Worm (Caenorhabditis elegans) whole organism, early embryonic: ENCODE results near the gene C14E2.7.

Source experiments
- ama-1 ChIP-seq: fragments of 150-350 bp; optimal IDR thresholded peaks from 2 replicates; lab custom pipeline; 2014
- ets-7 ChIP-seq: sonication (generic microtip); optimal IDR thresholded peaks from 2 replicates; lab custom pipeline; 2016; ENCODE audit warnings: missing genotype, missing genetic modification characterization, missing compliant biosample characterization
- hmbx-1 ChIP-seq: sonication (generic microtip); optimal IDR thresholded peaks from 2 replicates; lab custom pipeline; 2016; ENCODE audit warnings: mild to moderate bottlenecking, missing genetic modification characterization, missing compliant biosample characterization
- pes-1 ChIP-seq: fragments of 200-800 bp; sonication (Bioruptor generic); IDR thresholded peaks from 2 replicates; pipeline ENCODE4 v1.3.6; 2022; ENCODE audit warnings: missing genetic modification reagents, missing genetic modification characterization, missing compliant biosample characterization
- scrt-1 ChIP-seq: fragments of 200-800 bp; sonication (Bioruptor generic); IDR thresholded peaks from 2 replicates; pipeline ENCODE4 v1.3.6; 2022; ENCODE audit warnings: missing genetic modification characterization, missing compliant biosample characterization

DNA sequence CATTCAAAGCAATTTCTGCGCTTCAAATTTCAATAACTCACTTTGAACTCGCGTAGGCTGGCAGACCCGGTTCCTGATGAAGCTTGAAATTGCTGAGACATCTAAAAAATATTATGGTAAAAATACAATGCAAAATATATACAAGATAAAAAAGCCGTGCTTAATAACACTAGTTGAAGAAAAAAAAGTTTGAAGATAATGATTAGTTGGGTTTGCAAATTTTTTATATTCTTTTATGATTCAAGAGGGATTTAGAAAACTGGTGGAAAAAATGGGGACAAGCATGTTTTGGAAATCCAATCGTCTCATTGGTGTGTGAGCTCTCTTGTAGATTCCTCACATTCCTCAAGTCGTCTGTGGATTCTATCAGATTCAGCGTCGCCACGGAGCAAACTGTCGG is 36.4 kb downstream of the C14E2.7 start, which contains the start of gene ceh-21:
- no peak for TF ChIP-seq scrt-1 (GFP tag; lab: Robert Waterston, UW)
- TF ChIP-seq pes-1 (GFP tag; lab: Robert Waterston, UW) = no peak
- TF ChIP-seq hmbx-1 = no peak
- no peak for TF ChIP-seq ets-7
- TF ChIP-seq ama-1 = no peak
